Fruit fly (Drosophila melanogaster) whole organism, embryonic: ENCODE data around the gene Dsp1.
A peak's percentile ranks its signal among the peaks of the same experiment; 100 is the strongest.

Source experiments
- Bgb ChIP-seq: fragments of 200-800 bp; sonication (Bioruptor generic); IDR thresholded peaks from 2 replicates; pipeline ENCODE4 v1.3.6; 2022; ENCODE audit warnings: missing biosample characterization, missing genetic modification characterization; ENCODE audit not compliant: partially characterized antibody
- Blimp-1 ChIP-seq: fragments of 200-800 bp; sonication (Bioruptor generic); optimal IDR thresholded peaks from 3 replicates; lab custom pipeline; 2018; ENCODE audit warnings: missing biosample characterization, missing genetic modification characterization, mild to moderate bottlenecking, moderate library complexity, missing genetic modification reagents
- CG10431 ChIP-seq: fragments of 200-800 bp; sonication (Bioruptor generic); optimal IDR thresholded peaks from 3 replicates; lab custom pipeline; 2018; ENCODE audit warnings: missing biosample characterization, mild to moderate bottlenecking, missing genetic modification characterization
- CG11247 ChIP-seq: fragments of 200-800 bp; sonication (Bioruptor generic); IDR thresholded peaks from 2 replicates; pipeline ENCODE4 v1.3.6; 2022; ENCODE audit warnings: missing biosample characterization, missing genetic modification characterization
- CG11560 ChIP-seq: fragments of 200-800 bp; sonication (Bioruptor generic); IDR thresholded peaks from 3 replicates; pipeline ENCODE4 v1.3.6; 2022; ENCODE audit warnings: missing biosample characterization, missing genetic modification characterization
- CG11695 ChIP-seq: fragments of 200-800 bp; sonication (Bioruptor generic); IDR thresholded peaks from 3 replicates; pipeline ENCODE4 v1.3.6; 2022; ENCODE audit warnings: missing biosample characterization, missing genetic modification characterization
- CG12104 ChIP-seq: fragments of 200-800 bp; sonication (Bioruptor generic); optimal IDR thresholded peaks from 3 replicates; lab custom pipeline; 2016; ENCODE audit warnings: missing biosample characterization, missing genetic modification characterization
- CG12391 ChIP-seq: fragments of 200-800 bp; sonication (Bioruptor generic); optimal IDR thresholded peaks from 3 replicates; lab custom pipeline; 2018; ENCODE audit warnings: missing biosample characterization, mild to moderate bottlenecking, missing genetic modification characterization, moderate library complexity
- CG13123 ChIP-seq: fragments of 200-800 bp; sonication (Bioruptor generic); optimal IDR thresholded peaks from 2 replicates; lab custom pipeline; 2016; ENCODE audit warnings: missing biosample characterization, missing genetic modification characterization
- CG13296 ChIP-seq: fragments of 200-800 bp; sonication (Bioruptor generic); optimal IDR thresholded peaks from 3 replicates; lab custom pipeline; 2018; ENCODE audit warnings: missing biosample characterization, mild to moderate bottlenecking, missing genetic modification characterization
- CG15479 ChIP-seq: fragments of 200-800 bp; sonication (Bioruptor generic); optimal IDR thresholded peaks from 3 replicates; lab custom pipeline; 2019; ENCODE audit warnings: missing biosample characterization, mild to moderate bottlenecking, missing genetic modification characterization, moderate library complexity
- CG1792 ChIP-seq: fragments of 200-800 bp; sonication (Bioruptor generic); optimal IDR thresholded peaks from 2 replicates; lab custom pipeline; 2016; ENCODE audit warnings: missing biosample characterization, missing genetic modification characterization
- CG2116 ChIP-seq: fragments of 200-800 bp; sonication (Bioruptor generic); optimal IDR thresholded peaks from 3 replicates; lab custom pipeline; 2018; ENCODE audit warnings: missing biosample characterization, mild to moderate bottlenecking, missing genetic modification characterization
- CG2678 ChIP-seq: fragments of 200-800 bp; sonication (Bioruptor generic); optimal IDR thresholded peaks from 3 replicates; lab custom pipeline; 2019; ENCODE audit warnings: missing biosample characterization, mild to moderate bottlenecking, missing genetic modification characterization, moderate library complexity
- CG2712 ChIP-seq: fragments of 200-800 bp; optimal IDR thresholded peaks from 3 replicates; lab custom pipeline; 2019; ENCODE audit warnings: missing biosample characterization, mild to moderate bottlenecking, missing genetic modification characterization, moderate library complexity
- CG30431 ChIP-seq: fragments of 200-800 bp; sonication (Bioruptor generic); optimal IDR thresholded peaks from 2 replicates; lab custom pipeline; 2017; ENCODE audit warnings: missing biosample characterization, missing genetic modification characterization
- CG33557 ChIP-seq: fragments of 200-800 bp; sonication (Bioruptor generic); optimal IDR thresholded peaks from 2 replicates; lab custom pipeline; 2019; ENCODE audit warnings: missing biosample characterization, mild to moderate bottlenecking, missing genetic modification characterization, moderate library complexity
- CG34224 ChIP-seq: fragments of 200-800 bp; sonication (Bioruptor generic); IDR thresholded peaks from 3 replicates; pipeline ENCODE4 v1.3.6; 2022; ENCODE audit warnings: missing biosample characterization, missing genetic modification characterization; ENCODE audit not compliant: partially characterized antibody
- CG6254 ChIP-seq: fragments of 200-800 bp; sonication (Bioruptor generic); optimal IDR thresholded peaks from 3 replicates; lab custom pipeline; 2017; ENCODE audit warnings: mild to moderate bottlenecking, missing biosample characterization, missing genetic modification reagents, missing genetic modification characterization
- CG6654 ChIP-seq: fragments of 200-800 bp; sonication (Bioruptor generic); optimal IDR thresholded peaks from 2 replicates; lab custom pipeline; 2017; ENCODE audit warnings: missing biosample characterization, mild to moderate bottlenecking, missing genetic modification characterization
- CG6854 ChIP-seq: fragments of 200-800 bp; sonication (Bioruptor generic); optimal IDR thresholded peaks from 3 replicates; lab custom pipeline; 2017; ENCODE audit warnings: missing biosample characterization, mild to moderate bottlenecking, missing genetic modification characterization
- CG7556 ChIP-seq: fragments of 200-800 bp; sonication (Bioruptor generic); optimal IDR thresholded peaks from 2 replicates; lab custom pipeline; 2017; ENCODE audit warnings: missing biosample characterization, mild to moderate bottlenecking, missing genetic modification characterization
- CG7786 ChIP-seq: fragments of 200-800 bp; sonication (Bioruptor generic); optimal IDR thresholded peaks from 2 replicates; lab custom pipeline; 2016; ENCODE audit warnings: missing biosample characterization, missing genetic modification characterization
- CG7839 ChIP-seq: fragments of 200-800 bp; sonication (Bioruptor generic); optimal IDR thresholded peaks from 3 replicates; lab custom pipeline; 2018; ENCODE audit warnings: missing biosample characterization, mild to moderate bottlenecking, missing genetic modification characterization, moderate library complexity
- CG7928 ChIP-seq: fragments of 200-800 bp; sonication (Bioruptor generic); optimal IDR thresholded peaks from 2 replicates; lab custom pipeline; 2017; ENCODE audit warnings: missing biosample characterization, mild to moderate bottlenecking, missing genetic modification characterization
- CG8944 ChIP-seq: fragments of 200-800 bp; sonication (Bioruptor generic); optimal IDR thresholded peaks from 3 replicates; lab custom pipeline; 2016; ENCODE audit warnings: missing biosample characterization, missing genetic modification characterization
- HHEX ChIP-seq: fragments of 200-800 bp; sonication (Bioruptor generic); optimal IDR thresholded peaks from 3 replicates; lab custom pipeline; 2017; ENCODE audit warnings: missing biosample characterization, mild to moderate bottlenecking, missing genetic modification characterization, missing genetic modification reagents
- Hr39 ChIP-seq: fragments of >200 bp; optimal IDR thresholded peaks from 2 replicates; lab custom pipeline; 2017
- Hr51 ChIP-seq, 2 experiments: fragments of 200-800 bp; sonication (Bioruptor generic); optimal IDR thresholded peaks; 2 replicates in 1 of 2; 3 replicates in 1 of 2; lab custom pipeline; 2016 to 2018; ENCODE audit warnings: missing biosample characterization in 2 of 2, missing genetic modification characterization in 2 of 2, mild to moderate bottlenecking in 1 of 2, moderate library complexity in 1 of 2
- MTF-1 ChIP-seq: fragments of 200-800 bp; sonication (Bioruptor generic); optimal IDR thresholded peaks from 2 replicates; lab custom pipeline; 2018; ENCODE audit warnings: missing biosample characterization, mild to moderate bottlenecking, missing genetic modification characterization, borderline replicate concordance
- Mes4 ChIP-seq: fragments of 200-800 bp; sonication (Bioruptor generic); optimal IDR thresholded peaks from 2 replicates; lab custom pipeline; 2016; ENCODE audit warnings: missing biosample characterization, missing genetic modification characterization
- NC2α ChIP-seq: fragments of 200-800 bp; sonication (Bioruptor generic); optimal IDR thresholded peaks from 2 replicates; lab custom pipeline; 2016; ENCODE audit warnings: missing biosample characterization, missing genetic modification characterization
- Nf-YA ChIP-seq: fragments of 200-800 bp; sonication (Bioruptor generic); IDR thresholded peaks from 2 replicates; pipeline ENCODE4 v1.3.6; 2022; ENCODE audit warnings: missing biosample characterization, missing genetic modification characterization
- al ChIP-seq: fragments of 200-800 bp; sonication (Bioruptor generic); IDR thresholded peaks from 2 replicates; pipeline ENCODE4 v1.3.6; 2022; ENCODE audit warnings: missing biosample characterization, missing genetic modification characterization
- bigmax ChIP-seq: fragments of 200-800 bp; sonication (Bioruptor generic); optimal IDR thresholded peaks from 2 replicates; lab custom pipeline; 2018; ENCODE audit warnings: missing biosample characterization, mild to moderate bottlenecking, missing genetic modification characterization
- ci ChIP-seq: fragments of 200-800 bp; sonication (Bioruptor generic); IDR thresholded peaks from 3 replicates; pipeline ENCODE4 v1.3.6; 2022; ENCODE audit warnings: missing biosample characterization, missing genetic modification characterization
- crc ChIP-seq: fragments of 200-800 bp; sonication (Bioruptor generic); optimal IDR thresholded peaks from 2 replicates; lab custom pipeline; 2016; ENCODE audit warnings: missing biosample characterization, missing genetic modification characterization
- crol ChIP-seq: fragments of 200-800 bp; sonication (Bioruptor generic); IDR thresholded peaks from 2 replicates; pipeline ENCODE4 v1.3.6; 2022; ENCODE audit warnings: missing biosample characterization, missing genetic modification characterization
- dan ChIP-seq: fragments of 200-800 bp; sonication (Bioruptor generic); IDR thresholded peaks from 2 replicates; pipeline ENCODE4 v1.3.6; 2022; ENCODE audit warnings: missing biosample characterization, missing genetic modification characterization
- fd96Cb ChIP-seq: fragments of 200-800 bp; sonication (Bioruptor generic); optimal IDR thresholded peaks from 2 replicates; lab custom pipeline; 2018; ENCODE audit warnings: missing biosample characterization, mild to moderate bottlenecking, missing genetic modification characterization, moderate library complexity
- grau ChIP-seq: fragments of 200-800 bp; optimal IDR thresholded peaks from 3 replicates; lab custom pipeline; 2019; ENCODE audit warnings: missing biosample characterization, mild to moderate bottlenecking, missing genetic modification characterization, moderate library complexity
- jumu ChIP-seq: fragments of 200-800 bp; sonication (Bioruptor generic); optimal IDR thresholded peaks from 3 replicates; lab custom pipeline; 2016; ENCODE audit warnings: missing biosample characterization, missing genetic modification characterization
- mam ChIP-seq: fragments of 200-800 bp; sonication (Bioruptor generic); optimal IDR thresholded peaks from 3 replicates; lab custom pipeline; 2016; ENCODE audit warnings: missing biosample characterization, missing genetic modification characterization
- org-1 ChIP-seq: fragments of 200-800 bp; sonication (Bioruptor generic); optimal IDR thresholded peaks from 2 replicates; lab custom pipeline; 2017; ENCODE audit warnings: missing biosample characterization, missing genetic modification characterization
- prd ChIP-seq, 3 experiments: fragments of >200 bp in 2 of 3; fragments of 200-800 bp in 1 of 3; sonication (Bioruptor generic) in 1 of 3; optimal IDR thresholded peaks in 2 of 3; IDR thresholded peaks in 1 of 3; 2 replicates in 2 of 3; 3 replicates in 1 of 3; pipeline versions ENCODE4 v1.3.6 to Lab custom; 2017 to 2022; ENCODE audit warnings: missing biosample characterization in 1 of 3, missing genetic modification characterization in 1 of 3
- repo ChIP-seq: fragments of 200-800 bp; sonication (Bioruptor generic); optimal IDR thresholded peaks from 2 replicates; lab custom pipeline; 2016; ENCODE audit warnings: missing biosample characterization, missing genetic modification characterization
- tup ChIP-seq: fragments of 200-800 bp; sonication (Bioruptor generic); optimal IDR thresholded peaks from 2 replicates; lab custom pipeline; 2016; ENCODE audit warnings: missing biosample characterization, mild to moderate bottlenecking, missing genetic modification characterization, moderate library complexity
- vvl ChIP-seq: fragments of 200-800 bp; sonication (Bioruptor generic); IDR thresholded peaks from 2 replicates; pipeline ENCODE4 v1.3.6; 2022; ENCODE audit warnings: missing biosample characterization, missing genetic modification characterization

Gene Dsp1

dm6 chrX:16383667-16384515 is 50.5 kb downstream of the Dsp1 start (continued):
- TF ChIP-seq CG6254 (GFP tag; lab: Kevin White, UChicago) = peak; percentile 36
- peak; percentile 80 for TF ChIP-seq CG11695
- peak; percentile 37 for TF ChIP-seq NC2α
- TF ChIP-seq CG34224 (GFP tag; lab: Robert Waterston, UW) = no peak
- TF ChIP-seq fd96Cb (tag; lab: Kevin White, UChicago) = peak; percentile 56
- TF ChIP-seq Blimp-1 (GFP tag; lab: Kevin White, UChicago) = no peak
- TF ChIP-seq CG33557 (GFP tag; lab: Kevin White, UChicago) = peak; percentile 93
- peak; percentile 53 for TF ChIP-seq CG2116 (GFP tag; lab: Kevin White, UChicago)
- peak; percentile 15 for TF ChIP-seq CG8944 (GFP tag; lab: Kevin White, UChicago)
- no peak for TF ChIP-seq repo
- peak; percentile 41; the same call in 1 of the 2 replicates for TF ChIP-seq vvl (GFP tag; lab: Robert Waterston, UW)
- no peak for TF ChIP-seq CG30431 (GFP tag; lab: Kevin White, UChicago)
- no peak for TF ChIP-seq CG6654 (GFP tag; lab: Kevin White, UChicago)
- peak; percentile 94 for TF ChIP-seq CG13296 (GFP tag; lab: Kevin White, UChicago)
- no peak for TF ChIP-seq dan
- TF ChIP-seq CG7786 (GFP tag; lab: Kevin White, UChicago) = peak; percentile 13
- TF ChIP-seq CG12104 (GFP tag; lab: Kevin White, UChicago) = peak; percentile 71
- TF ChIP-seq CG13123 (GFP tag; lab: Kevin White, UChicago) = peak; percentile 75
- TF ChIP-seq CG12391 (tag; lab: Kevin White, UChicago) = peak; percentile 67
- no peak for TF ChIP-seq CG2678 (tag; lab: Kevin White, UChicago)
- TF ChIP-seq CG7839 (tag; lab: Kevin White, UChicago) = no peak
- peak; percentile 64 for TF ChIP-seq crc (GFP tag; lab: Kevin White, UChicago)
- no peak for TF ChIP-seq Bgb (GFP tag; lab: Robert Waterston, UW)
- peak; percentile 45; the same call in 1 of the 2 replicates for TF ChIP-seq CG11247
- peak; percentile 66 for TF ChIP-seq CG10431 (GFP tag; lab: Kevin White, UChicago)
- no peak for TF ChIP-seq jumu (GFP tag; lab: Kevin White, UChicago)
- TF ChIP-seq CG1792 (GFP tag; lab: Kevin White, UChicago) = peak; percentile 57
- TF ChIP-seq HHEX (GFP tag; lab: Kevin White, UChicago) = peak; percentile 86
- peak; percentile 64 for TF ChIP-seq CG7928
- TF ChIP-seq org-1 (GFP tag; lab: Kevin White, UChicago) = peak; percentile 64
- TF ChIP-seq MTF-1 (GFP tag; lab: Kevin White, UChicago) = peak; percentile 89
- peak; percentile 57 for TF ChIP-seq CG2712
- peak; percentile 49 for TF ChIP-seq tup (GFP tag; lab: Kevin White, UChicago)
- no peak for TF ChIP-seq al (GFP tag; lab: Robert Waterston, UW)
- peak; percentile 49; the same call in 1 of the 3 replicates for TF ChIP-seq ci
- no peak for TF ChIP-seq prd (optimal IDR thresholded peaks at IDR 0.05; lab: Kevin White, UChicago)
- TF ChIP-seq prd (GFP tag; IDR thresholded peaks at IDR 0.05; lab: Robert Waterston, UW) = peak; percentile 12; the same call in 1 of the 3 replicates
- peak; percentile 76 for TF ChIP-seq CG6854 (GFP tag; lab: Kevin White, UChicago)
- TF ChIP-seq Hr51 (GFP tag; optimal IDR thresholded peaks at IDR 0.05; lab: Kevin White, UChicago) = peak in 1 of 2 experiments; percentile 4
- peak; percentile 61 for TF ChIP-seq mam (GFP tag; lab: Kevin White, UChicago)
- peak; percentile 67 for TF ChIP-seq CG15479
- TF ChIP-seq bigmax (GFP tag; lab: Kevin White, UChicago) = peak; percentile 53
- TF ChIP-seq Nf-YA (GFP tag; lab: Robert Waterston, UW) = peak; percentile 32; the same call in 1 of the 2 replicates
- no peak for TF ChIP-seq crol (GFP tag; lab: Robert Waterston, UW)
- TF ChIP-seq Hr39 (lab: Kevin White, UChicago) = no peak
- peak; percentile 57 for TF ChIP-seq Mes4 (GFP tag; lab: Kevin White, UChicago)
- TF ChIP-seq CG11560 (tag; lab: Robert Waterston, UW) = no peak
- peak; percentile 76 for TF ChIP-seq grau (tag; lab: Kevin White, UChicago)
- TF ChIP-seq CG7556 (GFP tag; lab: Kevin White, UChicago) = peak; percentile 70
